Fruit fly (Drosophila melanogaster): ENCODE data around the gene CG7296.

The CG7296 gene

DNA sequence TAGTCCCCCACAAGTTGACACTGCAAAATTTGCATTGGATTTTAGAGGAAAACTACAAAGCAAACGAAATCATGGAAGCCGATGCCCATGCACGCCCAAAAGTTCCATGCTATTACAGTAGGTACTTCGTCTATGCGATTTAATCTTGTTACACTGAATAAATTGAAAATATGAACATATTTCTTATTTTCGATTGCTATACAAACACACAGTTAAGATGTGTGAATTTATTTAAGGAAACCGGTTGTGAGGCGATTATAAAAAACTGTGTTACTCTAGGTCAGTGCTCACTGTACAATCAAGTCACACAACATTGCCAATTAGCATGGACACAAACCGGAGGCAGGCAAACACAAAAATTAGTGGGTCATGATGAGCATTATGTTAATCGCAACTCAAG, 21.3 kb downstream of the CG7296 start (continued):
- peak; percentile 60 for TF ChIP-seq CG31627 (GFP tag; optimal IDR thresholded peaks at IDR 0.05)
- peak; percentile 69 for TF ChIP-seq CG1621 (tag; optimal IDR thresholded peaks at IDR 0.05)
- peak; percentile 61 for TF ChIP-seq dsx (GFP tag; optimal IDR thresholded peaks at IDR 0.05; ENCODE audit: poor library complexity, severe bottlenecking)
- peak; percentile 67 for TF ChIP-seq Hr39 (GFP tag; optimal IDR thresholded peaks at IDR 0.05)
- TF ChIP-seq spab (GFP tag; optimal IDR thresholded peaks at IDR 0.05), result peak; percentile 43
- no peak for TF ChIP-seq Eip93F (GFP tag; optimal IDR thresholded peaks at IDR 0.05)
- TF ChIP-seq CG6792 (GFP tag; optimal IDR thresholded peaks at IDR 0.05), result peak; percentile 74
- TF ChIP-seq dac (GFP tag; optimal IDR thresholded peaks at IDR 0.05), result peak; percentile 68
- peak; percentile 85 for TF ChIP-seq CG8119 (GFP tag; IDR thresholded peaks at IDR 0.05)
- peak; percentile 80 for TF ChIP-seq achi (GFP tag; optimal IDR thresholded peaks at IDR 0.05)
- peak; percentile 68 for TF ChIP-seq svp (GFP tag)
- TF ChIP-seq CG4318 (GFP tag; optimal IDR thresholded peaks at IDR 0.05), result peak; percentile 67
- peak; percentile 87 for TF ChIP-seq CG32006 (GFP tag; optimal IDR thresholded peaks at IDR 0.05)
- peak; percentile 54 for TF ChIP-seq fkh (GFP tag; optimal IDR thresholded peaks at IDR 0.05)
- TF ChIP-seq Hr38 (GFP tag; optimal IDR thresholded peaks at IDR 0.05), result no peak
- peak; percentile 61 for TF ChIP-seq Lpt (GFP tag; optimal IDR thresholded peaks at IDR 0.05)
- TF ChIP-seq fd59A (GFP tag; optimal IDR thresholded peaks at IDR 0.05), result peak; percentile 56
- TF ChIP-seq Smox (GFP tag; optimal IDR thresholded peaks at IDR 0.05), result peak; percentile 23
- peak; percentile 88 for TF ChIP-seq OdsH (GFP tag; optimal IDR thresholded peaks at IDR 0.05)
- TF ChIP-seq Blimp-1 (GFP tag; optimal IDR thresholded peaks at IDR 0.05), result no peak
- peak; percentile 9 for TF ChIP-seq Ets21C (GFP tag; optimal IDR thresholded peaks at IDR 0.05)
- TF ChIP-seq CG6276 (GFP tag; optimal IDR thresholded peaks at IDR 0.05), result peak; percentile 66
- TF ChIP-seq CG3032 (tag; optimal IDR thresholded peaks at IDR 0.05), result peak; percentile 58
- TF ChIP-seq Sox15 (GFP tag; optimal IDR thresholded peaks at IDR 0.05), result peak; percentile 64
- TF ChIP-seq lz (GFP tag; optimal IDR thresholded peaks at IDR 0.05), result peak; percentile 52
- TF ChIP-seq CG8319 (GFP tag; optimal IDR thresholded peaks at IDR 0.05), result peak; percentile 70
- peak; percentile 50 to 57 for TF ChIP-seq ss (GFP tag; optimal IDR thresholded peaks at IDR 0.05)
- peak; percentile 57 for TF ChIP-seq Met (GFP tag; optimal IDR thresholded peaks at IDR 0.05)

dm6 chr2L:10661490-10662240, 25.2 kb downstream of the CG7296 start, which contains the start of gene CG31871:
CG31871 (plus strand) TSS chr2L:10662081.
- TF ChIP-seq net (GFP tag; optimal IDR thresholded peaks at IDR 0.05) (peak; percentile 76), CG34406 (GFP tag; optimal IDR thresholded peaks at IDR 0.05) (peak; percentile 43), CG11762 (GFP tag; optimal IDR thresholded peaks at IDR 0.05; ENCODE audit: insufficient read depth) (peak; percentile 42), CG4318 (GFP tag; optimal IDR thresholded peaks at IDR 0.05) (peak; percentile 88), Ets96B (tag; optimal IDR thresholded peaks at IDR 0.05) (peak; percentile 76), ss (GFP tag; optimal IDR thresholded peaks at IDR 0.05) (peak; percentile 9 to 39), vri (GFP tag; optimal IDR thresholded peaks at IDR 0.05) (no peak), OdsH (GFP tag; optimal IDR thresholded peaks at IDR 0.05) (peak; percentile 72), Smox (GFP tag; optimal IDR thresholded peaks at IDR 0.05) (no peak), dac (GFP tag; optimal IDR thresholded peaks at IDR 0.05) (peak; percentile 63), lz (GFP tag; optimal IDR thresholded peaks at IDR 0.05) (no peak), Sox14 (GFP tag; optimal IDR thresholded peaks at IDR 0.05) (no peak), fd59A (GFP tag; optimal IDR thresholded peaks at IDR 0.05) (peak; percentile 18), CG1621 (tag; optimal IDR thresholded peaks at IDR 0.05) (peak; percentile 29), Lpt (GFP tag; optimal IDR thresholded peaks at IDR 0.05) (peak; percentile 89), fd85E (GFP tag; optimal IDR thresholded peaks at IDR 0.05) (no peak), dsx (GFP tag; optimal IDR thresholded peaks at IDR 0.05; ENCODE audit: poor library complexity, severe bottlenecking) (peak; percentile 58), Gug (GFP tag; IDR thresholded peaks at IDR 0.05) (peak; percentile 85), CG6276 (GFP tag; optimal IDR thresholded peaks at IDR 0.05) (peak; percentile 91), CG11902 (GFP tag; optimal IDR thresholded peaks at IDR 0.05) (no peak), CG11294 (GFP tag; IDR thresholded peaks at IDR 0.05) (peak; percentile 70), spab (GFP tag; optimal IDR thresholded peaks at IDR 0.05) (peak; percentile 61), CG15336 (GFP tag; IDR thresholded peaks at IDR 0.05) (peak; percentile 93), CG31627 (GFP tag; optimal IDR thresholded peaks at IDR 0.05) (no peak), CG8632 (GFP tag; optimal IDR thresholded peaks at IDR 0.05) (peak; percentile 41), pdm3 (GFP tag; optimal IDR thresholded peaks at IDR 0.05) (peak; percentile 61), Hr39 (GFP tag; optimal IDR thresholded peaks at IDR 0.05) (no peak), Blimp-1 (GFP tag; optimal IDR thresholded peaks at IDR 0.05) (peak; percentile 29), svp (GFP tag) (peak; percentile 40), CG3032 (tag; optimal IDR thresholded peaks at IDR 0.05) (peak; percentile 73), achi (GFP tag; optimal IDR thresholded peaks at IDR 0.05) (peak; percentile 80), CG32006 (GFP tag; optimal IDR thresholded peaks at IDR 0.05) (peak; percentile 94), Eip78C (GFP tag) (peak; percentile 88), Sox102F (GFP tag; optimal IDR thresholded peaks at IDR 0.05) (no peak), fkh (GFP tag; optimal IDR thresholded peaks at IDR 0.05) (peak; percentile 28), CG3919 (GFP tag; optimal IDR thresholded peaks at IDR 0.05) (peak; percentile 76), CG6792 (GFP tag; optimal IDR thresholded peaks at IDR 0.05) (peak; percentile 25), Met (GFP tag; optimal IDR thresholded peaks at IDR 0.05) (peak; percentile 8), Eip93F (GFP tag; optimal IDR thresholded peaks at IDR 0.05) (no peak), Ets21C (GFP tag; optimal IDR thresholded peaks at IDR 0.05) (no peak)
